Worm (Caenorhabditis elegans) whole organism, early embryonic: ENCODE results near the gene C08B6.6.

Experiments used
- aly-1 ChIP-seq: sonication (generic microtip); optimal IDR thresholded peaks from 2 replicates; lab custom pipeline; 2016; ENCODE audit warnings: missing genetic modification characterization, missing compliant biosample characterization
- ama-1 ChIP-seq: fragments of 150-350 bp; optimal IDR thresholded peaks from 2 replicates; lab custom pipeline; 2014
- ets-7 ChIP-seq: sonication (generic microtip); optimal IDR thresholded peaks from 2 replicates; lab custom pipeline; 2016; ENCODE audit warnings: missing genotype, missing genetic modification characterization, missing compliant biosample characterization
- flt-1 ChIP-seq: fragments of 200-800 bp; sonication (Bioruptor generic); IDR thresholded peaks from 2 replicates; pipeline ENCODE4 v1.3.6; 2022; ENCODE audit warnings: missing genetic modification characterization, missing compliant biosample characterization
- tbx-11 ChIP-seq: fragments of 200-800 bp; sonication (Bioruptor generic); IDR thresholded peaks from 2 replicates; pipeline ENCODE4 v1.3.6; 2022; ENCODE audit warnings: missing genetic modification characterization, missing compliant biosample characterization
- tbx-37 ChIP-seq: fragments of 200-800 bp; sonication (Bioruptor generic); conservative IDR thresholded peaks from 2 replicates; pipeline ENCODE4 v1.3.6; 2022; ENCODE audit warnings: missing genetic modification reagents, missing genetic modification characterization, missing compliant biosample characterization

DNA sequence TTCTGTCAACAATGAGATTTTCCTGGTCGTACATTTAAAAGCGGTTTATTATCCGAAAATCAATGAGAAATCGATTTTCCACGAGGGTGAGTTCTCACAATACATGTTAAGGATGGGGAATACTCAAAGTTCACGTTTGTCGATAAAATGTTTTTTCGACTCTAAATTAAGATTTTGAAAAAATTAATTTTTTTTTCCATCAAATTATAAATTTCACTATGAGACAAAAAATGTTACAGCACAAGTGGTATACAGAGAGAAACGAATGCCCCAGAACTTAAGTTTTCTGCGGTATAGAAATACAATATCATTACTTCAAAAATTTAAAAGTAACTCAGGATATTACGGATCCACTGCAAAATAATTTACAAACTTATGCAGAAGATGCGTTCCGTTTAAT lies 45.2 kb upstream of the C08B6.6 start, which contains the start of gene R04B5.1:
- TF ChIP-seq flt-1 (GFP tag; lab: Robert Waterston, UW) (no peak), tbx-11 (no peak), ets-7 (tag; lab: Kevin White, UChicago) (no peak), aly-1 (tag; lab: Kevin White, UChicago) (no peak), ama-1 (no peak), tbx-37 (no peak)
